Worm (Caenorhabditis elegans) whole organism, late embryonic: ENCODE results near the gene cest-31.

Source experiments
- K02D7.2 ChIP-seq: sonication (generic microtip); optimal IDR thresholded peaks from 2 replicates; lab custom pipeline; 2017; ENCODE audit warnings: mild to moderate bottlenecking, missing genetic modification characterization, missing compliant biosample characterization
- T23F11.4 ChIP-seq: fragments of 200-800 bp; sonication (Bioruptor generic); optimal IDR thresholded peaks from 2 replicates; lab custom pipeline; 2018; ENCODE audit warnings: mild to moderate bottlenecking, missing genetic modification characterization, missing compliant biosample characterization
- Y22D7AL.16 ChIP-seq: sonication (generic microtip); optimal IDR thresholded peaks from 2 replicates; lab custom pipeline; 2016; ENCODE audit warnings: missing genetic modification characterization, missing compliant biosample characterization
- ama-1 ChIP-seq: fragments of 150-350 bp; optimal IDR thresholded peaks from 2 replicates; lab custom pipeline; 2014
- ceh-18 ChIP-seq: sonication (generic microtip); optimal IDR thresholded peaks from 2 replicates; lab custom pipeline; 2016; ENCODE audit warnings: missing genetic modification characterization, missing compliant biosample characterization
- ceh-19 ChIP-seq: fragments of 200-800 bp; sonication (Bioruptor generic); optimal IDR thresholded peaks from 2 replicates; lab custom pipeline; 2018; ENCODE audit warnings: mild to moderate bottlenecking, missing genetic modification characterization, missing compliant biosample characterization
- ceh-22 ChIP-seq: sonication (generic microtip); optimal IDR thresholded peaks from 2 replicates; lab custom pipeline; 2017; ENCODE audit warnings: missing biosample characterization, missing genetic modification characterization
- ceh-45 ChIP-seq: fragments of 200-800 bp; sonication (Bioruptor generic); IDR thresholded peaks from 2 replicates; pipeline ENCODE4 v1.3.6; 2022; ENCODE audit warnings: missing genetic modification reagents, missing genetic modification characterization, missing compliant biosample characterization
- dve-1 ChIP-seq: sonication (generic microtip); optimal IDR thresholded peaks from 2 replicates; lab custom pipeline; 2017; ENCODE audit warnings: antibody characterized with exemption, mild to moderate bottlenecking, missing genetic modification characterization, missing compliant biosample characterization
- fkh-6 ChIP-seq: sonication (generic microtip); optimal IDR thresholded peaks from 2 replicates; lab custom pipeline; 2016; ENCODE audit warnings: missing genetic modification characterization, missing compliant biosample characterization
- hlh-13 ChIP-seq: fragments of 200-800 bp; sonication (Bioruptor generic); optimal IDR thresholded peaks from 2 replicates; lab custom pipeline; 2018; ENCODE audit warnings: mild to moderate bottlenecking, missing genetic modification characterization, missing compliant biosample characterization
- mec-3 ChIP-seq: sonication (generic microtip); optimal IDR thresholded peaks from 2 replicates; lab custom pipeline; 2016; ENCODE audit warnings: borderline replicate concordance, missing genetic modification characterization, missing compliant biosample characterization
- odd-2 ChIP-seq: sonication (generic microtip); optimal IDR thresholded peaks from 2 replicates; lab custom pipeline; 2017; ENCODE audit warnings: antibody characterized with exemption, mild to moderate bottlenecking, missing genetic modification characterization, missing compliant biosample characterization
- pros-1 ChIP-seq: fragments of 150-350 bp; optimal IDR thresholded peaks from 2 replicates; lab custom pipeline; 2014; ENCODE audit warnings: missing biosample characterization, missing genetic modification reagents, missing genetic modification characterization
- ttx-3 ChIP-seq: sonication (generic microtip); optimal IDR thresholded peaks from 2 replicates; lab custom pipeline; 2016; ENCODE audit warnings: missing genetic modification reagents, missing genetic modification characterization, missing compliant biosample characterization

Gene cest-31

ce11 chrV:6722378-6722777 lies 48.3 kb downstream of the cest-31 start, which contains the start of gene ZC487.2:
Gene ZC487.2, minus strand, starts transcription at chrV:6722478.
- TF ChIP-seq odd-2 (tag; lab: Kevin White, UChicago), result no peak
- no peak for TF ChIP-seq hlh-13 (GFP tag; lab: Kevin White, UChicago)
- TF ChIP-seq K02D7.2, result no peak
- TF ChIP-seq ceh-18, result no peak
- no peak for TF ChIP-seq Y22D7AL.16 (tag; lab: Kevin White, UChicago)
- TF ChIP-seq ama-1 (lab: Kevin White, UChicago), result no peak
- no peak for TF ChIP-seq ceh-22 (tag; lab: Kevin White, UChicago)
- TF ChIP-seq dve-1 (tag; lab: Kevin White, UChicago), result no peak
- no peak for TF ChIP-seq mec-3 (tag; lab: Kevin White, UChicago)
- no peak for TF ChIP-seq ceh-45 (GFP tag; lab: Robert Waterston, UW)
- TF ChIP-seq T23F11.4, result no peak
- TF ChIP-seq fkh-6 (tag; lab: Kevin White, UChicago), result no peak
- no peak for TF ChIP-seq pros-1 (tag; lab: Kevin White, UChicago)
- no peak for TF ChIP-seq ttx-3
- TF ChIP-seq ceh-19 (GFP tag; lab: Kevin White, UChicago), result no peak
- TF ChIP-seq, all 69 proteins: peak for 0
